Worm (Caenorhabditis elegans) whole organism, young adult: ENCODE measurements around the gene ttr-25.

Experiments
- B0035.1 ChIP-seq: sonication (generic microtip); optimal IDR thresholded peaks from 2 replicates; lab custom pipeline; 2016; ENCODE audit warnings: missing genetic modification characterization, mild to moderate bottlenecking, missing compliant biosample characterization, missing genotype, missing genetic modification reagents
- B0261.1 ChIP-seq: sonication (generic microtip); optimal IDR thresholded peaks from 2 replicates; lab custom pipeline; 2016; ENCODE audit warnings: mild to moderate bottlenecking, missing genetic modification characterization, moderate library complexity, missing compliant biosample characterization
- B0336.3 ChIP-seq: fragments of 200-800 bp; sonication (Bioruptor generic); IDR thresholded peaks from 2 replicates; pipeline ENCODE4 v1.3.6; 2022; ENCODE audit warnings: missing genetic modification characterization, missing compliant biosample characterization
- D2030.7 ChIP-seq: fragments of 200-800 bp; sonication (Bioruptor generic); IDR thresholded peaks from 2 replicates; pipeline ENCODE4 v1.3.6; 2022; ENCODE audit warnings: missing genetic modification reagents, missing genetic modification characterization, missing compliant biosample characterization
- F23B12.7 ChIP-seq: sonication (generic microtip); optimal IDR thresholded peaks from 2 replicates; lab custom pipeline; 2017; ENCODE audit warnings: missing genetic modification characterization, mild to moderate bottlenecking, missing compliant biosample characterization, antibody characterized with exemption, moderate library complexity; ENCODE audit not compliant: insufficient read depth
- F39B2.1 ChIP-seq: fragments of 200-800 bp; sonication (Bioruptor generic); IDR thresholded peaks from 2 replicates; pipeline ENCODE4 v1.3.6; 2022; ENCODE audit warnings: missing genetic modification reagents, missing genetic modification characterization, missing compliant biosample characterization
- F49E8.2 ChIP-seq: sonication (generic microtip); optimal IDR thresholded peaks from 3 replicates; lab custom pipeline; 2017; ENCODE audit warnings: missing genetic modification characterization, mild to moderate bottlenecking, missing compliant biosample characterization, antibody characterized with exemption, moderate library complexity; ENCODE audit not compliant: insufficient read depth
- F57A8.1 ChIP-seq: fragments of 200-800 bp; sonication (Bioruptor generic); optimal IDR thresholded peaks from 2 replicates; lab custom pipeline; 2018; ENCODE audit warnings: mild to moderate bottlenecking, missing genetic modification characterization, moderate library complexity, missing compliant biosample characterization
- T07F8.4 ChIP-seq: sonication (generic microtip); optimal IDR thresholded peaks from 2 replicates; lab custom pipeline; 2016; ENCODE audit warnings: mild to moderate bottlenecking, missing genetic modification characterization, moderate library complexity, missing compliant biosample characterization
- Y53F4B.3 ChIP-seq: fragments of 200-800 bp; sonication (Bioruptor generic); IDR thresholded peaks from 2 replicates; pipeline ENCODE4 v1.3.6; 2022; ENCODE audit warnings: missing genetic modification reagents, missing genetic modification characterization, missing compliant biosample characterization
- Y67H2A.10 ChIP-seq: fragments of 200-800 bp; sonication (Bioruptor generic); conservative IDR thresholded peaks from 2 replicates; pipeline ENCODE4 v1.3.6; 2022; ENCODE audit warnings: missing genetic modification reagents, missing genetic modification characterization, missing compliant biosample characterization
- Y79H2A.3 ChIP-seq: fragments of 200-800 bp; sonication (Bioruptor generic); conservative IDR thresholded peaks from 2 replicates; pipeline ENCODE4 v1.3.6; 2022; ENCODE audit warnings: missing genetic modification reagents, missing genetic modification characterization, missing compliant biosample characterization
- ZK185.1 ChIP-seq: sonication (generic microtip); optimal IDR thresholded peaks from 2 replicates; lab custom pipeline; 2016; ENCODE audit warnings: mild to moderate bottlenecking, missing genetic modification characterization, missing compliant biosample characterization; ENCODE audit not compliant: poor library complexity, severe bottlenecking
- akir-1 ChIP-seq: fragments of 200-800 bp; sonication (Bioruptor generic); optimal IDR thresholded peaks from 2 replicates; lab custom pipeline; 2018; ENCODE audit warnings: mild to moderate bottlenecking, missing genetic modification characterization, moderate library complexity, missing compliant biosample characterization
- aptf-2 ChIP-seq: fragments of 200-800 bp; sonication (Bioruptor generic); conservative IDR thresholded peaks from 2 replicates; pipeline ENCODE4 v1.3.6; 2022; ENCODE audit warnings: missing genetic modification reagents, missing genetic modification characterization, missing compliant biosample characterization
- attf-3 ChIP-seq: fragments of 200-800 bp; sonication (Bioruptor generic); conservative IDR thresholded peaks from 2 replicates; pipeline ENCODE4 v1.3.6; 2022; ENCODE audit warnings: missing genetic modification reagents, missing genetic modification characterization, missing compliant biosample characterization
- attf-5 ChIP-seq: fragments of 200-800 bp; sonication (Bioruptor generic); optimal IDR thresholded peaks from 2 replicates; lab custom pipeline; 2018; ENCODE audit warnings: mild to moderate bottlenecking, missing genetic modification characterization, missing compliant biosample characterization
- attf-6 ChIP-seq: fragments of 200-800 bp; sonication (Bioruptor generic); IDR thresholded peaks from 2 replicates; pipeline ENCODE4 v1.3.6; 2022; ENCODE audit warnings: missing genetic modification reagents, missing genetic modification characterization, missing compliant biosample characterization
- cebp-1 ChIP-seq, 2 experiments: fragments of 200-800 bp in 1 of 2; sonication (Bioruptor generic) in 1 of 2; sonication (generic microtip) in 1 of 2; IDR thresholded peaks in 1 of 2; optimal IDR thresholded peaks in 1 of 2; 2 replicates each; pipeline versions ENCODE4 v1.3.6 to Lab custom; 2017 to 2022; ENCODE audit warnings: missing compliant biosample characterization in 2 of 2, missing genetic modification characterization in 2 of 2, mild to moderate bottlenecking in 1 of 2, missing genetic modification reagents in 1 of 2, moderate library complexity in 1 of 2
- ceh-27 ChIP-seq: fragments of 200-800 bp; sonication (Bioruptor generic); optimal IDR thresholded peaks from 2 replicates; lab custom pipeline; 2018; ENCODE audit warnings: mild to moderate bottlenecking, missing genetic modification characterization, moderate library complexity, missing compliant biosample characterization
- ceh-91 ChIP-seq: fragments of 200-800 bp; sonication (Bioruptor generic); IDR thresholded peaks from 2 replicates; pipeline ENCODE4 v1.3.6; 2022; ENCODE audit warnings: missing genetic modification reagents, missing genetic modification characterization, missing compliant biosample characterization
- chd-7 ChIP-seq: sonication (generic microtip); optimal IDR thresholded peaks from 2 replicates; lab custom pipeline; 2016; ENCODE audit warnings: mild to moderate bottlenecking, missing genetic modification characterization, moderate library complexity, missing compliant biosample characterization
- dox-1 ChIP-seq: fragments of 200-800 bp; sonication (Bioruptor generic); IDR thresholded peaks from 2 replicates; pipeline ENCODE4 v1.3.6; 2022; ENCODE audit warnings: missing genetic modification reagents, missing genetic modification characterization, missing compliant biosample characterization
- ets-4 ChIP-seq: fragments of 200-800 bp; sonication (Bioruptor generic); optimal IDR thresholded peaks from 2 replicates; lab custom pipeline; 2018; ENCODE audit warnings: mild to moderate bottlenecking, missing genetic modification characterization, missing compliant biosample characterization
- fkh-3 ChIP-seq: sonication (generic microtip); optimal IDR thresholded peaks from 2 replicates; lab custom pipeline; 2016; ENCODE audit warnings: mild to moderate bottlenecking, missing genetic modification characterization, missing compliant biosample characterization
- him-1 ChIP-seq: sonication (generic microtip); optimal IDR thresholded peaks from 2 replicates; lab custom pipeline; 2016; ENCODE audit warnings: missing genotype, missing genetic modification reagents, missing genetic modification characterization, missing compliant biosample characterization
- hlh-12 ChIP-seq: sonication (generic microtip); optimal IDR thresholded peaks from 2 replicates; lab custom pipeline; 2016; ENCODE audit warnings: missing genetic modification characterization, missing compliant biosample characterization
- lag-1 ChIP-seq: fragments of 200-800 bp; sonication (Bioruptor generic); IDR thresholded peaks from 2 replicates; pipeline ENCODE4 v1.3.6; 2022; ENCODE audit warnings: missing genetic modification reagents, missing genetic modification characterization, missing compliant biosample characterization
- lin-35 ChIP-seq, 3 experiments: fragments of 150-350 bp in 2 of 3; sonication (generic microtip) in 1 of 3; optimal IDR thresholded peaks; 2 replicates each; lab custom pipeline; 2014 to 2018; ENCODE audit warnings: missing biosample characterization in 3 of 3, missing genetic modification characterization in 3 of 3, missing genetic modification reagents in 3 of 3
- lsl-1 ChIP-seq: fragments of 200-800 bp; sonication (Bioruptor generic); optimal IDR thresholded peaks from 2 replicates; lab custom pipeline; 2018; ENCODE audit warnings: mild to moderate bottlenecking, missing genetic modification characterization, moderate library complexity, missing compliant biosample characterization
- madf-3 ChIP-seq: fragments of 200-800 bp; sonication (Bioruptor generic); IDR thresholded peaks from 2 replicates; pipeline ENCODE4 v1.3.6; 2022; ENCODE audit warnings: missing genetic modification reagents, missing genetic modification characterization, missing compliant biosample characterization
- mel-28 ChIP-seq: sonication (generic microtip); optimal IDR thresholded peaks from 2 replicates; lab custom pipeline; 2016; ENCODE audit warnings: borderline replicate concordance, mild to moderate bottlenecking, missing genetic modification characterization, missing compliant biosample characterization
- nfya-1 ChIP-seq: sonication (generic microtip); optimal IDR thresholded peaks from 2 replicates; lab custom pipeline; 2017; ENCODE audit warnings: antibody characterized with exemption, missing compliant biosample characterization, missing genetic modification characterization, borderline replicate concordance; ENCODE audit not compliant: insufficient read depth
- nfya-2 ChIP-seq: fragments of 200-800 bp; sonication (Bioruptor generic); IDR thresholded peaks from 2 replicates; pipeline ENCODE4 v1.3.6; 2022; ENCODE audit warnings: missing genetic modification reagents, missing genetic modification characterization, missing compliant biosample characterization
- nhr-179 ChIP-seq: sonication (generic microtip); optimal IDR thresholded peaks from 2 replicates; lab custom pipeline; 2016; ENCODE audit warnings: mild to moderate bottlenecking, missing genetic modification characterization, missing compliant biosample characterization
- nhr-27 ChIP-seq: fragments of 200-800 bp; sonication (Bioruptor generic); optimal IDR thresholded peaks from 2 replicates; lab custom pipeline; 2018; ENCODE audit warnings: mild to moderate bottlenecking, missing genetic modification characterization, moderate library complexity, missing compliant biosample characterization
- pbrm-1 ChIP-seq: fragments of 200-800 bp; sonication (Bioruptor generic); IDR thresholded peaks from 2 replicates; pipeline ENCODE4 v1.3.6; 2022; ENCODE audit warnings: missing genetic modification reagents, missing genetic modification characterization, missing compliant biosample characterization
- rcor-1 ChIP-seq: fragments of 200-800 bp; sonication (Bioruptor generic); IDR thresholded peaks from 2 replicates; pipeline ENCODE4 v1.3.6; 2022; ENCODE audit warnings: missing genetic modification reagents, missing genetic modification characterization, missing compliant biosample characterization
- repo-1 ChIP-seq: sonication (generic microtip); optimal IDR thresholded peaks from 2 replicates; lab custom pipeline; 2017; ENCODE audit warnings: mild to moderate bottlenecking, missing genetic modification characterization, missing compliant biosample characterization
- snpc-1.1 ChIP-seq: sonication (generic microtip); optimal IDR thresholded peaks from 2 replicates; lab custom pipeline; 2017; ENCODE audit warnings: missing genetic modification characterization, mild to moderate bottlenecking, missing compliant biosample characterization, antibody characterized with exemption, moderate library complexity, missing genotype, missing genetic modification reagents; ENCODE audit not compliant: insufficient read depth
- sptf-2 ChIP-seq: fragments of 200-800 bp; sonication (Bioruptor generic); optimal IDR thresholded peaks from 2 replicates; lab custom pipeline; 2018; ENCODE audit warnings: mild to moderate bottlenecking, missing genetic modification characterization, missing compliant biosample characterization
- tbx-9 ChIP-seq: sonication (generic microtip); optimal IDR thresholded peaks from 2 replicates; lab custom pipeline; 2016; ENCODE audit warnings: borderline replicate concordance, missing genetic modification characterization, inconsistent platforms, missing compliant biosample characterization
- tlf-1 ChIP-seq: fragments of 200-800 bp; sonication (Bioruptor generic); optimal IDR thresholded peaks from 2 replicates; lab custom pipeline; 2018; ENCODE audit warnings: mild to moderate bottlenecking, missing genetic modification characterization, missing compliant biosample characterization
- unc-62 ChIP-seq: fragments of 150-350 bp; optimal IDR thresholded peaks from 2 replicates; lab custom pipeline; 2014; ENCODE audit warnings: missing biosample characterization, missing genetic modification reagents, missing genetic modification characterization
- ztf-22 ChIP-seq: fragments of 200-800 bp; sonication (Bioruptor generic); optimal IDR thresholded peaks from 2 replicates; lab custom pipeline; 2018; ENCODE audit warnings: mild to moderate bottlenecking, missing genetic modification characterization, moderate library complexity, missing compliant biosample characterization
- ztf-3 ChIP-seq: fragments of 200-800 bp; sonication (Bioruptor generic); optimal IDR thresholded peaks from 2 replicates; lab custom pipeline; 2018; ENCODE audit warnings: mild to moderate bottlenecking, missing genetic modification characterization, missing compliant biosample characterization

Gene ttr-25

DNA sequence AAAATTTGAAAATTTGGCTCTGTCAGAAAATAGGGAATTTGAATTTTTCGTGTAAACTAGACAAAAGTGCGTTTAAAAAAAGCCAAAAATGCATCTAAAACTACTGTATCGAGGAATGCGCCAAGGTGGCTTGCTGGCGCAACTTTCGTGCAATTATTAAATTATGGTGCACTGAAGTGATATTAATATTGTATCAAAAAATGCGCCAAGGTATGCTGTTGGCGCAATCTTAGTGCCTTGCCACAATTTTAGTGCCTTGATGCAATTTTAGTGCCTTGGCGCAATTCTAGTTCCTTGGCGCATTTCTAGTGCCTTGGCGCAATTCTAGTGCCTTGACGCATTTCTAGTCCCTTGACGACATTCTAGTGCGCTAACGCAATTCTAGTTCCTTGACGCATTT, 18.6 kb downstream of the ttr-25 start (continued):
- TF ChIP-seq F23B12.7 = no peak
- no peak for TF ChIP-seq tlf-1 (GFP tag; lab: Kevin White, UChicago)
- no peak for TF ChIP-seq tbx-9 (tag; lab: Kevin White, UChicago)
- TF ChIP-seq ceh-27 (GFP tag; lab: Kevin White, UChicago) = no peak
- no peak for TF ChIP-seq ceh-91 (GFP tag; lab: Robert Waterston, UW)
- TF ChIP-seq Y79H2A.3 (GFP tag; lab: Robert Waterston, UW) = no peak
- peak; percentile 24 for TF ChIP-seq fkh-3 (tag; lab: Kevin White, UChicago)
- no peak for TF ChIP-seq nhr-179 (tag; lab: Kevin White, UChicago)
- no peak for TF ChIP-seq ztf-22
- TF ChIP-seq lsl-1 (GFP tag; lab: Kevin White, UChicago) = no peak
- TF ChIP-seq akir-1 (GFP tag; lab: Kevin White, UChicago) = no peak
- TF ChIP-seq ZK185.1 (tag; lab: Kevin White, UChicago) = no peak
- no peak for TF ChIP-seq nfya-2 (GFP tag; lab: Robert Waterston, UW)
- TF ChIP-seq D2030.7 (GFP tag; lab: Robert Waterston, UW) = no peak
- no peak for TF ChIP-seq nhr-27 (tag; lab: Kevin White, UChicago)
- peak; percentile 24 for TF ChIP-seq ets-4 (GFP tag; lab: Kevin White, UChicago)
- TF ChIP-seq pbrm-1 = no peak
- no peak for TF ChIP-seq Y67H2A.10
- no peak for TF ChIP-seq attf-5 (GFP tag; lab: Kevin White, UChicago)
- TF ChIP-seq sptf-2 (GFP tag; lab: Kevin White, UChicago) = no peak
- TF ChIP-seq attf-6 (GFP tag; lab: Robert Waterston, UW) = no peak
- TF ChIP-seq dox-1 = 0 out of 2 replicates have a peak, but pooled peaks have one; percentile 20
- TF ChIP-seq lag-1 = no peak
- no peak for TF ChIP-seq cebp-1 (GFP tag; IDR thresholded peaks at IDR 0.05; lab: Robert Waterston, UW)
- peak; percentile 34 for TF ChIP-seq cebp-1 (tag; optimal IDR thresholded peaks at IDR 0.05; lab: Kevin White, UChicago)
- TF ChIP-seq mel-28 (tag; lab: Kevin White, UChicago) = no peak
- peak; percentile 58 for TF ChIP-seq repo-1 (tag; lab: Kevin White, UChicago)
- TF ChIP-seq, all 124 proteins: peak for 11

DNA sequence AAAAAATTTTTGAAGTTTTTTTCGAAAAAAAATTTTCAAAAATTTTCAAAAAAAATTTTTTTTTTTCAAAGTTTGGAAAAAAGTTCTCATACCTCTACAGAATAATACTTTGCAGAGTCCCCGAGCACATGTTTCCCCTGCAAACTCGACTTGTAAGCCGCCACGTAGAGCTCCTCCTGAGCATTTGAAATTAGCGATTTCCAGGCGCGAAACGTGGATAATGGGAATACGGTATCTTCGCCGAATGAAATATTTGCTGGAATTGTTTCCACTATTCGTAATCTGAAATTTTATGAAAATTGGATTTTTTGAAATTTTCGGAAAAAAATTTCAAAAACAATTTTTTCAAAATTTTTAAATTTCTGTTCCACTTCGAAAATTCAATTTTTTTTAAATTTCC, 19.6 kb downstream of the ttr-25 start:
- no peak for TF ChIP-seq T07F8.4 (tag; lab: Kevin White, UChicago)
- no peak for TF ChIP-seq B0261.1 (tag; lab: Kevin White, UChicago)
- no peak for TF ChIP-seq F49E8.2
- TF ChIP-seq snpc-1.1 (tag; lab: Kevin White, UChicago) = no peak
- no peak for TF ChIP-seq nfya-1 (tag; lab: Kevin White, UChicago)
- no peak for TF ChIP-seq ceh-91 (GFP tag; lab: Robert Waterston, UW)
- TF ChIP-seq F39B2.1 (GFP tag; lab: Robert Waterston, UW) = no peak
- TF ChIP-seq him-1 (tag; lab: Kevin White, UChicago) = no peak
- no peak for TF ChIP-seq B0035.1 (tag; lab: Kevin White, UChicago)
- TF ChIP-seq B0336.3 = no peak; the same call in 1 of the 2 replicates
- TF ChIP-seq chd-7 (tag; lab: Kevin White, UChicago) = peak; percentile 23
- no peak for TF ChIP-seq tbx-9 (tag; lab: Kevin White, UChicago)
- TF ChIP-seq pbrm-1 = peak; percentile 26; the same call in 1 of the 2 replicates
- no peak for TF ChIP-seq Y53F4B.3 (GFP tag; lab: Robert Waterston, UW)
- no peak for TF ChIP-seq nhr-179 (tag; lab: Kevin White, UChicago)
- no peak for TF ChIP-seq Y67H2A.10
- 0 out of 2 replicates have a peak, but pooled peaks have one; percentile 15 for TF ChIP-seq madf-3 (GFP tag; lab: Robert Waterston, UW)
- no peak for TF ChIP-seq F57A8.1 (GFP tag; lab: Kevin White, UChicago)
- no peak for TF ChIP-seq ztf-3 (GFP tag; lab: Kevin White, UChicago)
- no peak for TF ChIP-seq rcor-1 (GFP tag; lab: Robert Waterston, UW)
- TF ChIP-seq lin-35 (GFP tag; optimal IDR thresholded peaks at IDR 0.05; lab: Kevin White, UChicago) = no peak
- TF ChIP-seq hlh-12 (tag; lab: Kevin White, UChicago) = no peak
- TF ChIP-seq aptf-2 (GFP tag; lab: Robert Waterston, UW) = no peak
- no peak for TF ChIP-seq unc-62
- no peak for TF ChIP-seq attf-3
